Worm (Caenorhabditis elegans): Measurements from ENCODE around the gene clec-61.

- TF ChIP-seq elt-1 (tag; optimal IDR thresholded peaks at IDR 0.05) (no peak), ztf-11 (tag; optimal IDR thresholded peaks at IDR 0.05) (no peak), unc-39 (tag; optimal IDR thresholded peaks at IDR 0.05) (no peak), F13H6.1 (tag; optimal IDR thresholded peaks at IDR 0.05) (no peak), ztf-4 (tag; optimal IDR thresholded peaks at IDR 0.05) (no peak), R02D3.7 (tag; optimal IDR thresholded peaks at IDR 0.05) (no peak), lsy-2 (tag; optimal IDR thresholded peaks at IDR 0.05) (no peak), lin-39 (tag; optimal IDR thresholded peaks at IDR 0.05) (no peak), unc-62 (GFP tag; optimal IDR thresholded peaks at IDR 0.05) (no peak), snpc-4 (tag; optimal IDR thresholded peaks at IDR 0.05) (no peak), unc-55 (GFP tag; optimal IDR thresholded peaks at IDR 0.05) (no peak), ama-1 (optimal IDR thresholded peaks at IDR 0.05) (no peak)
Measured at ce11 chrII:10523583-10523982, 33.2 kb upstream of the clec-61 start, which contains the start of gene F59B10.5.
